Worm (Caenorhabditis elegans) whole organism, L4/young adult: ENCODE results near the gene Y49F6B.8.
"Not testable (repeated sequence)": the region's sequence is repeated elsewhere in the genome, so short reads cannot be mapped to it uniquely, and the experiment has no call there.

Experiments used
- W03F9.2 ChIP-seq: fragments of 150-350 bp; optimal IDR thresholded peaks from 2 replicates; lab custom pipeline; 2014; ENCODE audit warnings: missing biosample characterization, missing genetic modification characterization
- dao-5 ChIP-seq: sonication (generic microtip); optimal IDR thresholded peaks from 2 replicates; lab custom pipeline; 2016; ENCODE audit warnings: missing genotype, missing genetic modification characterization, moderate library complexity, missing compliant biosample characterization
- him-1 ChIP-seq: sonication (generic microtip); optimal IDR thresholded peaks from 2 replicates; lab custom pipeline; 2016; ENCODE audit warnings: missing genotype, missing genetic modification reagents, missing genetic modification characterization, missing compliant biosample characterization

Y49F6B.8 gene

ce11 chrII:3502520-3503323 is 21.2 kb upstream of the Y49F6B.8 start, which contains the start of the genes col-71 and Y49F6B.2:
col-71 (minus strand) TSS chrII:3502570.
Y49F6B.2 (plus strand) TSS chrII:3502968.
- TF ChIP-seq dao-5 (tag; lab: Kevin White, UChicago) (no peak), him-1 (tag; lab: Kevin White, UChicago) (peak; percentile 36), W03F9.2 (tag; lab: Kevin White, UChicago) (peak; percentile 74)

ce11 chrII:3502011-3502410 is 20.5 kb upstream of the Y49F6B.8 start:
- TF ChIP-seq him-1 (tag; lab: Kevin White, UChicago) (no peak), W03F9.2 (tag; lab: Kevin White, UChicago) (no peak), dao-5 (tag; lab: Kevin White, UChicago) (no peak)

ce11 chrII:3500373-3500772 is 18.9 kb upstream of the Y49F6B.8 start:
- TF ChIP-seq him-1 (tag; lab: Kevin White, UChicago) (no peak), W03F9.2 (tag; lab: Kevin White, UChicago) (no peak)

ce11 chrII:3499386-3499785 is 17.9 kb upstream of the Y49F6B.8 start, which contains the start of gene Y49F6B.9:
Y49F6B.9 (minus strand) TSS chrII:3499387.
- TF ChIP-seq dao-5 (tag; lab: Kevin White, UChicago) (no peak), him-1 (tag; lab: Kevin White, UChicago) (no peak), W03F9.2 (tag; lab: Kevin White, UChicago) (no peak)

ce11 chrII:3490797-3491196 is 9.3 kb upstream of the Y49F6B.8 start, which contains the start of gene fbxb-112:
fbxb-112 (plus strand) TSS chrII:3491097.
- TF ChIP-seq him-1, W03F9.2, dao-5 (tag; lab: Kevin White, UChicago): not testable (repeated sequence)

- TF ChIP-seq W03F9.2 (tag; lab: Kevin White, UChicago) (no peak), dao-5 (tag; lab: Kevin White, UChicago) (no peak), him-1 (tag; lab: Kevin White, UChicago) (no peak)
Measured at ce11 chrII:3482231-3482630, 747 bp upstream of the Y49F6B.8 start, which contains the start of gene smu-2. smu-2 (plus strand) TSS chrII:3482408.

- TF ChIP-seq dao-5 (tag; lab: Kevin White, UChicago) (no peak), W03F9.2 (tag; lab: Kevin White, UChicago) (no peak), him-1 (tag; lab: Kevin White, UChicago) (no peak)
Measured at ce11 chrII:3477171-3477570, 4.3 kb downstream of the Y49F6B.8 start, which contains the start of gene fbxb-104. fbxb-104 (minus strand) TSS chrII:3477271.

- TF ChIP-seq him-1 (tag; lab: Kevin White, UChicago) (no peak), dao-5 (tag; lab: Kevin White, UChicago) (no peak), W03F9.2 (tag; lab: Kevin White, UChicago) (no peak)
Measured at ce11 chrII:3476536-3476935, 4.9 kb downstream of the Y49F6B.8 start.

- no peak for TF ChIP-seq dao-5 (tag; lab: Kevin White, UChicago)
- no peak for TF ChIP-seq him-1 (tag; lab: Kevin White, UChicago)
Measured at ce11 chrII:3473744-3474143, 7.7 kb downstream of the Y49F6B.8 start, which contains the start of gene sdz-32. sdz-32 (plus strand) TSS chrII:3474044.

- TF ChIP-seq W03F9.2 (tag; lab: Kevin White, UChicago) (no peak), him-1 (tag; lab: Kevin White, UChicago) (no peak), dao-5 (tag; lab: Kevin White, UChicago) (no peak)
Measured at ce11 chrII:3472817-3473216, 8.7 kb downstream of the Y49F6B.8 start, which contains the start of gene Y49F6B.6. Y49F6B.6 (plus strand) TSS chrII:3473117.

- no peak for TF ChIP-seq W03F9.2 (tag; lab: Kevin White, UChicago)
- no peak for TF ChIP-seq him-1 (tag; lab: Kevin White, UChicago)
- TF ChIP-seq dao-5 (tag; lab: Kevin White, UChicago) = no peak
Measured at ce11 chrII:3472316-3472715, 9.2 kb downstream of the Y49F6B.8 start, which contains the start of gene Y49F6B.12. Y49F6B.12 (minus strand) TSS chrII:3472416.

ce11 chrII:3471603-3472002 is 9.9 kb downstream of the Y49F6B.8 start, which contains the start of gene Y49F6B.13:
Y49F6B.13 (minus strand) TSS chrII:3471703.
- TF ChIP-seq dao-5 (tag; lab: Kevin White, UChicago) (no peak), him-1 (tag; lab: Kevin White, UChicago) (no peak), W03F9.2 (tag; lab: Kevin White, UChicago) (no peak)

- TF ChIP-seq dao-5 (tag; lab: Kevin White, UChicago) = no peak
- TF ChIP-seq him-1 (tag; lab: Kevin White, UChicago) = no peak
- TF ChIP-seq W03F9.2 (tag; lab: Kevin White, UChicago) = no peak
Measured at ce11 chrII:3470549-3470948, 10.9 kb downstream of the Y49F6B.8 start, which contains the start of gene Y49F6B.20. Y49F6B.20 (minus strand) TSS chrII:3470649.
